Worm (Caenorhabditis elegans) whole organism, L4/young adult: ENCODE results near the gene F46G10.2.

Experiments
- W03F9.2 ChIP-seq: fragments of 150-350 bp; optimal IDR thresholded peaks from 2 replicates; lab custom pipeline; 2014; ENCODE audit warnings: missing biosample characterization, missing genetic modification characterization
- him-1 ChIP-seq: sonication (generic microtip); optimal IDR thresholded peaks from 2 replicates; lab custom pipeline; 2016; ENCODE audit warnings: missing genotype, missing genetic modification reagents, missing genetic modification characterization, missing compliant biosample characterization

- TF ChIP-seq him-1 (tag; lab: Kevin White, UChicago) (no peak), W03F9.2 (tag; lab: Kevin White, UChicago) (no peak)
These were observed 38.7 kb upstream of the F46G10.2 start, which contains the start of gene cyp-14A4 for ce11 chrX:13284091-13284490.
